Fruit fly (Drosophila melanogaster): Measurements from ENCODE around the gene CG13658.

The CG13658 gene

dm6 chr3R:25289589-25289988 is 2.3 kb downstream of the CG13658 start, which contains the start of gene CG11893:
Gene CG11893, plus strand, starts transcription at chr3R:25289889.
- TF ChIP-seq net (GFP tag; optimal IDR thresholded peaks at IDR 0.05) = no peak
- no peak for TF ChIP-seq fkh (GFP tag; optimal IDR thresholded peaks at IDR 0.05)
- TF ChIP-seq CG16779 (tag; optimal IDR thresholded peaks at IDR 0.05) = no peak
- TF ChIP-seq CG31627 (GFP tag; optimal IDR thresholded peaks at IDR 0.05) = no peak
- no peak for TF ChIP-seq CG7368 (GFP tag; optimal IDR thresholded peaks at IDR 0.05)
- TF ChIP-seq acj6 (GFP tag; optimal IDR thresholded peaks at IDR 0.05) = no peak
- no peak for TF ChIP-seq CG6792 (GFP tag; optimal IDR thresholded peaks at IDR 0.05)
- no peak for TF ChIP-seq CG34406 (GFP tag; optimal IDR thresholded peaks at IDR 0.05)
- TF ChIP-seq Ets96B (tag; optimal IDR thresholded peaks at IDR 0.05) = no peak
- TF ChIP-seq Gug (GFP tag; IDR thresholded peaks at IDR 0.05) = no peak
- TF ChIP-seq CG10669 (GFP tag; optimal IDR thresholded peaks at IDR 0.05) = no peak
- TF ChIP-seq CG8119 (GFP tag; IDR thresholded peaks at IDR 0.05) = no peak
- no peak for TF ChIP-seq OdsH (GFP tag; optimal IDR thresholded peaks at IDR 0.05)
- no peak for TF ChIP-seq Met (GFP tag; optimal IDR thresholded peaks at IDR 0.05)
- TF ChIP-seq svp (GFP tag) = no peak
- TF ChIP-seq Lpt (GFP tag; optimal IDR thresholded peaks at IDR 0.05) = no peak
- TF ChIP-seq dac (GFP tag; optimal IDR thresholded peaks at IDR 0.05) = no peak
- no peak for TF ChIP-seq achi (GFP tag; optimal IDR thresholded peaks at IDR 0.05)

- TF ChIP-seq CG6163 (GFP tag; IDR thresholded peaks at IDR 0.05) = no peak; the same call in 1 of the 3 replicates
- TF ChIP-seq vri (GFP tag; optimal IDR thresholded peaks at IDR 0.05) = peak; percentile 33
- TF ChIP-seq fkh (GFP tag; optimal IDR thresholded peaks at IDR 0.05) = peak; percentile 75
- TF ChIP-seq CG11762 (GFP tag; optimal IDR thresholded peaks at IDR 0.05; ENCODE audit: insufficient read depth) = no peak
- TF ChIP-seq CG6276 (GFP tag; optimal IDR thresholded peaks at IDR 0.05) = peak; percentile 32
- TF ChIP-seq Eip93F (GFP tag; optimal IDR thresholded peaks at IDR 0.05) = peak; percentile 25
- TF ChIP-seq Sox102F (GFP tag; optimal IDR thresholded peaks at IDR 0.05) = peak; percentile 3
- TF ChIP-seq CG16779 (tag; optimal IDR thresholded peaks at IDR 0.05) = peak; percentile 55
- TF ChIP-seq Eip78C (GFP tag) = peak; percentile 77
- no peak for TF ChIP-seq CG3032 (tag; optimal IDR thresholded peaks at IDR 0.05)
- TF ChIP-seq cyc (GFP tag; optimal IDR thresholded peaks at IDR 0.05) = no peak
Observed at dm6 chr3R:25292864-25293284, 5.6 kb downstream of the CG13658 start, which contains the start of gene CG31098. Gene CG31098, minus strand, starts transcription at chr3R:25292977.

- TF ChIP-seq CG10631 (GFP tag; optimal IDR thresholded peaks at IDR 0.05) (no peak), OdsH (GFP tag; optimal IDR thresholded peaks at IDR 0.05) (no peak), achi (GFP tag; optimal IDR thresholded peaks at IDR 0.05) (no peak), pdm3 (GFP tag; optimal IDR thresholded peaks at IDR 0.05) (no peak), Hr4 (GFP tag; optimal IDR thresholded peaks at IDR 0.05) (no peak), vri (GFP tag; optimal IDR thresholded peaks at IDR 0.05) (peak; percentile 79), CG32006 (GFP tag; optimal IDR thresholded peaks at IDR 0.05) (no peak), CG6276 (GFP tag; optimal IDR thresholded peaks at IDR 0.05) (peak; percentile 21), Eip93F (GFP tag; optimal IDR thresholded peaks at IDR 0.05) (no peak), Smox (GFP tag; optimal IDR thresholded peaks at IDR 0.05) (no peak), esn (GFP tag; optimal IDR thresholded peaks at IDR 0.05) (peak; percentile 5), CG3032 (tag; optimal IDR thresholded peaks at IDR 0.05) (no peak), dsx (GFP tag; optimal IDR thresholded peaks at IDR 0.05; ENCODE audit: poor library complexity, severe bottlenecking) (no peak), Eip78C (GFP tag) (no peak), Gug (GFP tag; IDR thresholded peaks at IDR 0.05) (no peak), Blimp-1 (GFP tag; optimal IDR thresholded peaks at IDR 0.05) (no peak), Hr38 (GFP tag; optimal IDR thresholded peaks at IDR 0.05) (no peak), svp (GFP tag) (peak; percentile 90), Ets96B (tag; optimal IDR thresholded peaks at IDR 0.05) (no peak), Sox15 (GFP tag; optimal IDR thresholded peaks at IDR 0.05) (no peak), fd59A (GFP tag; optimal IDR thresholded peaks at IDR 0.05) (no peak), CG8119 (GFP tag; IDR thresholded peaks at IDR 0.05) (no peak), Sox14 (GFP tag; optimal IDR thresholded peaks at IDR 0.05) (no peak), ss (GFP tag; optimal IDR thresholded peaks at IDR 0.05) (peak in 1 of 2 experiments; percentile 4), CG7368 (GFP tag; optimal IDR thresholded peaks at IDR 0.05) (no peak), topi (GFP tag; optimal IDR thresholded peaks at IDR 0.05) (no peak), dac (GFP tag; optimal IDR thresholded peaks at IDR 0.05) (no peak), CG8319 (GFP tag; optimal IDR thresholded peaks at IDR 0.05) (no peak), Eip75B (GFP tag; optimal IDR thresholded peaks at IDR 0.05) (no peak), Lpt (GFP tag; optimal IDR thresholded peaks at IDR 0.05) (no peak), lz (GFP tag; optimal IDR thresholded peaks at IDR 0.05) (no peak), eg (GFP tag; IDR thresholded peaks at IDR 0.05) (no peak; the same call in 2 of the 3 replicates)
Observed at dm6 chr3R:25295320-25296020, 8.2 kb downstream of the CG13658 start, which contains the start of gene CG31102. Gene CG31102, minus strand, starts transcription at chr3R:25295594.

Data from whole organism, prepupa.